Fruit fly (Drosophila melanogaster) whole organism, embryonic: ENCODE results near the gene CG32373.

Experiments
- CG10366 ChIP-seq: fragments of 200-800 bp; sonication (Bioruptor generic); IDR thresholded peaks from 2 replicates; pipeline ENCODE4 v1.3.6; 2022; ENCODE audit warnings: missing biosample characterization, missing genetic modification characterization
- CG14667 ChIP-seq: fragments of 200-800 bp; sonication (Bioruptor generic); IDR thresholded peaks from 2 replicates; pipeline ENCODE4 v1.3.6; 2022; ENCODE audit warnings: missing biosample characterization, missing genetic modification characterization
- CG16779 ChIP-seq: fragments of 200-800 bp; sonication (Bioruptor generic); IDR thresholded peaks from 2 replicates; pipeline ENCODE4 v1.3.6; 2022; ENCODE audit warnings: missing biosample characterization, missing genetic modification characterization
- CG2875 ChIP-seq: fragments of 200-800 bp; sonication (Bioruptor generic); optimal IDR thresholded peaks from 2 replicates; lab custom pipeline; 2017; ENCODE audit warnings: missing biosample characterization, mild to moderate bottlenecking, missing genetic modification characterization, missing genetic modification reagents
- CG33557 ChIP-seq: fragments of 200-800 bp; sonication (Bioruptor generic); optimal IDR thresholded peaks from 2 replicates; lab custom pipeline; 2019; ENCODE audit warnings: missing biosample characterization, mild to moderate bottlenecking, missing genetic modification characterization, moderate library complexity
- CG8388 ChIP-seq: fragments of 200-800 bp; sonication (Bioruptor generic); optimal IDR thresholded peaks from 2 replicates; lab custom pipeline; 2019; ENCODE audit warnings: missing biosample characterization, mild to moderate bottlenecking, missing genetic modification characterization, moderate library complexity
- Dref ChIP-seq: fragments of 200-800 bp; sonication (Bioruptor generic); IDR thresholded peaks from 2 replicates; pipeline ENCODE4 v1.3.6; 2022; ENCODE audit warnings: missing biosample characterization, missing genetic modification characterization
- Hr51 ChIP-seq, 2 experiments: fragments of 200-800 bp; sonication (Bioruptor generic); optimal IDR thresholded peaks; 2 replicates in 1 of 2; 3 replicates in 1 of 2; lab custom pipeline; 2016 to 2018; ENCODE audit warnings: missing biosample characterization in 2 of 2, missing genetic modification characterization in 2 of 2, mild to moderate bottlenecking in 1 of 2, moderate library complexity in 1 of 2
- dmrt11E ChIP-seq: fragments of 200-800 bp; sonication (Bioruptor generic); optimal IDR thresholded peaks from 3 replicates; lab custom pipeline; 2018; ENCODE audit warnings: missing biosample characterization, mild to moderate bottlenecking, missing genetic modification characterization, moderate library complexity
- dmrt99B ChIP-seq: fragments of 200-800 bp; sonication (Bioruptor generic); optimal IDR thresholded peaks from 2 replicates; lab custom pipeline; 2018; ENCODE audit warnings: missing biosample characterization, mild to moderate bottlenecking, missing genetic modification characterization, moderate library complexity
- dysf ChIP-seq: fragments of 200-800 bp; sonication (Bioruptor generic); IDR thresholded peaks from 3 replicates; pipeline ENCODE4 v1.3.6; 2022; ENCODE audit warnings: missing biosample characterization, missing genetic modification characterization
- insv ChIP-seq, 2 experiments: fragments of 200-800 bp; sonication (Bioruptor generic); optimal IDR thresholded peaks; 3 replicates each; lab custom pipeline; 2016 to 2018; ENCODE audit warnings: missing biosample characterization in 2 of 2, missing genetic modification characterization in 2 of 2
- stwl ChIP-seq: fragments of 200-800 bp; sonication (Bioruptor generic); optimal IDR thresholded peaks from 3 replicates; lab custom pipeline; 2018; ENCODE audit warnings: missing biosample characterization, mild to moderate bottlenecking, missing genetic modification characterization, moderate library complexity
- vfl ChIP-seq: fragments of 200-800 bp; sonication (Bioruptor generic); optimal IDR thresholded peaks from 2 replicates; lab custom pipeline; 2016; ENCODE audit warnings: missing biosample characterization, missing genetic modification characterization

DNA sequence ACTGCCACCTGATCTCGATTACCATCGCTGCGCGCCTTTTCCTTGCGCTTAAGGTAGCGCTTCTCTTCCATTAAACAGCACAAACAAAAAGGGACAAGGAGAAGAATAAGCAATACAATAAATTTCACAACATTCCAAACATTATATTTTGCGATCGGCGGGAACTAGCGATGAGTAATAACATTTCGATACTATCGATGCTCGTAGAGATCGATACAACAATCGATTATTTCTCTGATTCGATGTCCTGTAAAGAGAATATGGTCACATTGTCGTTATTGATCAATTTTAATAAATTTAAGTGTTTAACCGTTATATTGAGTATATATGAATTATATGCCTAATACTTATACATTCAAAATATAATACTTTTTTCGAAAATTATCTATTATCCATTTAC lies 75.9 kb downstream of the CG32373 start, which contains the start of gene CG7457:
- TF ChIP-seq stwl (tag; lab: Kevin White, UChicago): peak; percentile 95
- no peak for TF ChIP-seq CG10366 (GFP tag; lab: Robert Waterston, UW)
- TF ChIP-seq CG2875 (GFP tag; lab: Kevin White, UChicago): no peak
- TF ChIP-seq Dref: peak; percentile 94
- TF ChIP-seq CG14667: no peak
- no peak for TF ChIP-seq vfl
- no peak for TF ChIP-seq CG16779 (GFP tag; lab: Robert Waterston, UW)
- no peak for TF ChIP-seq CG8388 (GFP tag; lab: Kevin White, UChicago)
- TF ChIP-seq dmrt99B: no peak
- TF ChIP-seq Hr51 (GFP tag; optimal IDR thresholded peaks at IDR 0.05; lab: Kevin White, UChicago): no peak
- no peak for TF ChIP-seq insv (GFP tag; optimal IDR thresholded peaks at IDR 0.05; lab: Kevin White, UChicago)
- no peak for TF ChIP-seq CG33557 (GFP tag; lab: Kevin White, UChicago)
- no peak for TF ChIP-seq dysf
- no peak for TF ChIP-seq dmrt11E
